Worm (Caenorhabditis elegans) whole organism, L1 larva: Measurements from ENCODE around the gene hal-3.

Experiments used
- C34B4.2 ChIP-seq: sonication (generic microtip); optimal IDR thresholded peaks from 2 replicates; lab custom pipeline; 2017; ENCODE audit warnings: mild to moderate bottlenecking, missing genetic modification characterization, missing compliant biosample characterization
- aha-1 ChIP-seq: fragments of 150-350 bp; optimal IDR thresholded peaks from 2 replicates; lab custom pipeline; 2014; ENCODE audit warnings: missing biosample characterization, missing genetic modification characterization
- aly-2 ChIP-seq: fragments of 150-350 bp; optimal IDR thresholded peaks from 2 replicates; lab custom pipeline; 2014; ENCODE audit warnings: missing biosample characterization, missing genetic modification characterization
- blmp-1 ChIP-seq: fragments of 150-350 bp; optimal IDR thresholded peaks from 2 replicates; lab custom pipeline; 2014; ENCODE audit warnings: missing biosample characterization, missing genetic modification characterization
- ces-1 ChIP-seq: fragments of 150-350 bp; optimal IDR thresholded peaks from 2 replicates; lab custom pipeline; 2014; ENCODE audit warnings: missing biosample characterization, missing genetic modification reagents, missing genetic modification characterization
- dsc-1 ChIP-seq: sonication (generic microtip); optimal IDR thresholded peaks from 2 replicates; lab custom pipeline; 2016; ENCODE audit warnings: mild to moderate bottlenecking, missing genetic modification characterization, missing compliant biosample characterization
- efl-1 ChIP-seq, 4 experiments: fragments of 150-350 bp; optimal IDR thresholded peaks in 3 of 4; peaks in 1 of 4; 1 replicate in 1 of 4; 2 replicates in 3 of 4; lab custom pipeline; 2014; ENCODE audit warnings: missing biosample characterization in 2 of 4, missing genetic modification characterization in 2 of 4, missing genetic modification reagents in 2 of 4
- egl-27 ChIP-seq, 2 experiments: fragments of 150-350 bp in 1 of 2; sonication (generic microtip); optimal IDR thresholded peaks; 3 replicates each; lab custom pipeline; 2017 to 2018; ENCODE audit warnings: missing biosample characterization in 2 of 2, missing genetic modification characterization in 2 of 2, missing genetic modification reagents in 2 of 2
- elt-2 ChIP-seq: sonication (generic microtip); optimal IDR thresholded peaks from 2 replicates; lab custom pipeline; 2016; ENCODE audit warnings: missing genetic modification characterization, mild to moderate bottlenecking, inconsistent platforms, missing compliant biosample characterization, missing genetic modification reagents
- elt-3 ChIP-seq, 6 experiments: fragments of 150-350 bp in 1 of 6; sonication (generic microtip); optimal IDR thresholded peaks; 2 replicates each; lab custom pipeline; 2017 to 2018; ENCODE audit warnings: missing biosample characterization in 6 of 6, missing genetic modification characterization in 6 of 6, inconsistent platforms in 1 of 6
- ets-5 ChIP-seq: fragments of 200-800 bp; sonication (Bioruptor generic); IDR thresholded peaks from 2 replicates; pipeline ENCODE4 v1.3.6; 2022; ENCODE audit warnings: missing genetic modification characterization, missing compliant biosample characterization
- fkh-4 ChIP-seq: sonication (generic microtip); optimal IDR thresholded peaks from 2 replicates; lab custom pipeline; 2016; ENCODE audit warnings: missing compliant biosample characterization, missing genetic modification characterization, borderline replicate concordance
- fkh-8 ChIP-seq: sonication (generic microtip); optimal IDR thresholded peaks from 2 replicates; lab custom pipeline; 2016; ENCODE audit warnings: mild to moderate bottlenecking, missing genetic modification characterization, missing compliant biosample characterization
- fos-1 ChIP-seq: fragments of 150-350 bp; optimal IDR thresholded peaks from 2 replicates; lab custom pipeline; 2014; ENCODE audit warnings: missing biosample characterization, missing genetic modification characterization
- grh-1 ChIP-seq: fragments of 200-800 bp; sonication (Bioruptor generic); IDR thresholded peaks from 2 replicates; pipeline ENCODE4 v1.3.6; 2022; ENCODE audit warnings: missing genetic modification reagents, missing genetic modification characterization, missing compliant biosample characterization
- isw-1 ChIP-seq: fragments of 200-800 bp; sonication (Bioruptor generic); IDR thresholded peaks from 2 replicates; pipeline ENCODE4 v1.3.6; 2022; ENCODE audit warnings: missing genetic modification characterization, missing compliant biosample characterization
- lin-14 ChIP-seq: fragments of 200-800 bp; sonication (Bioruptor generic); optimal IDR thresholded peaks from 2 replicates; lab custom pipeline; 2018; ENCODE audit warnings: mild to moderate bottlenecking, missing genetic modification characterization, moderate library complexity, missing compliant biosample characterization
- lin-35 ChIP-seq, 2 experiments: fragments of 150-350 bp; optimal IDR thresholded peaks; 2 replicates each; lab custom pipeline; 2014; ENCODE audit warnings: missing biosample characterization in 2 of 2, missing genetic modification characterization in 2 of 2, missing genetic modification reagents in 2 of 2
- lsy-2 ChIP-seq, 2 experiments: fragments of 150-350 bp; optimal IDR thresholded peaks; 2 replicates each; lab custom pipeline; 2014; ENCODE audit warnings: missing biosample characterization in 2 of 2, missing genetic modification characterization in 2 of 2
- mab-9 ChIP-seq: fragments of 200-800 bp; sonication (Bioruptor generic); IDR thresholded peaks from 2 replicates; pipeline ENCODE4 v1.3.6; 2022; ENCODE audit warnings: missing genetic modification reagents, missing genetic modification characterization, missing compliant biosample characterization
- mep-1 ChIP-seq: fragments of 150-350 bp; optimal IDR thresholded peaks from 2 replicates; lab custom pipeline; 2014; ENCODE audit warnings: missing biosample characterization, missing genetic modification characterization
- nhr-19 ChIP-seq: fragments of 200-800 bp; sonication (Bioruptor generic); conservative IDR thresholded peaks from 2 replicates; pipeline ENCODE4 v1.3.6; 2022; ENCODE audit warnings: missing genetic modification characterization, missing compliant biosample characterization
- nhr-20 ChIP-seq: sonication (generic microtip); optimal IDR thresholded peaks from 2 replicates; lab custom pipeline; 2016; ENCODE audit warnings: mild to moderate bottlenecking, missing genetic modification characterization, missing compliant biosample characterization
- nhr-237 ChIP-seq: fragments of 150-350 bp; optimal IDR thresholded peaks from 2 replicates; lab custom pipeline; 2014; ENCODE audit warnings: missing biosample characterization, missing genetic modification characterization
- nhr-28 ChIP-seq: fragments of 150-350 bp; optimal IDR thresholded peaks from 2 replicates; lab custom pipeline; 2014; ENCODE audit warnings: missing biosample characterization, missing genetic modification characterization
- nhr-71 ChIP-seq: sonication (generic microtip); optimal IDR thresholded peaks from 2 replicates; lab custom pipeline; 2016; ENCODE audit warnings: mild to moderate bottlenecking, missing genetic modification characterization, moderate library complexity, missing compliant biosample characterization
- nhr-76 ChIP-seq: sonication (generic microtip); optimal IDR thresholded peaks from 2 replicates; lab custom pipeline; 2017; ENCODE audit warnings: missing biosample characterization, missing genetic modification characterization
- nhr-77 ChIP-seq: fragments of 150-350 bp; optimal IDR thresholded peaks from 2 replicates; lab custom pipeline; 2014; ENCODE audit warnings: missing biosample characterization, missing genetic modification characterization
- nhr-85 ChIP-seq: sonication (generic microtip); peaks from one replicate; lab custom pipeline; 2016; ENCODE audit warnings: missing genetic modification characterization, inconsistent platforms, missing compliant biosample characterization
- nhr-90 ChIP-seq: sonication (generic microtip); optimal IDR thresholded peaks from 2 replicates; lab custom pipeline; 2016; ENCODE audit warnings: mild to moderate bottlenecking, missing genetic modification characterization, missing compliant biosample characterization; ENCODE audit not compliant: poor library complexity
- pqm-1 ChIP-seq: sonication (generic microtip); optimal IDR thresholded peaks from 3 replicates; lab custom pipeline; 2017; ENCODE audit warnings: missing biosample characterization, missing genetic modification characterization
- skn-1 ChIP-seq: fragments of 150-350 bp; optimal IDR thresholded peaks from 2 replicates; lab custom pipeline; 2014; ENCODE audit warnings: missing biosample characterization, missing genetic modification characterization
- snpc-4 ChIP-seq: fragments of 150-350 bp; optimal IDR thresholded peaks from 2 replicates; lab custom pipeline; 2014; ENCODE audit warnings: missing biosample characterization, missing genetic modification characterization
- snu-23 ChIP-seq: sonication (generic microtip); optimal IDR thresholded peaks from 2 replicates; lab custom pipeline; 2016; ENCODE audit warnings: missing genetic modification characterization, missing compliant biosample characterization
- sup-37 ChIP-seq: fragments of 200-800 bp; sonication (Bioruptor generic); optimal IDR thresholded peaks from 2 replicates; lab custom pipeline; 2018; ENCODE audit warnings: mild to moderate bottlenecking, missing genetic modification characterization, missing compliant biosample characterization
- swsn-7 ChIP-seq: sonication (generic microtip); optimal IDR thresholded peaks from 2 replicates; lab custom pipeline; 2016; ENCODE audit warnings: missing genetic modification characterization, missing compliant biosample characterization
- unc-62 ChIP-seq: fragments of 150-350 bp; optimal IDR thresholded peaks from 2 replicates; lab custom pipeline; 2014; ENCODE audit warnings: missing biosample characterization, missing genetic modification reagents, missing genetic modification characterization
- zip-4 ChIP-seq: fragments of 200-800 bp; sonication (Bioruptor generic); optimal IDR thresholded peaks from 2 replicates; lab custom pipeline; 2018; ENCODE audit warnings: mild to moderate bottlenecking, missing genetic modification characterization, moderate library complexity, missing compliant biosample characterization

Gene hal-3

ce11 chrII:9575670-9576069, 41.3 kb downstream of the hal-3 start, which contains the start of gene exc-7:
exc-7 (plus strand) TSS chrII:9575970.
- no peak for TF ChIP-seq ets-5 (GFP tag; lab: Robert Waterston, UW)
- TF ChIP-seq isw-1 (GFP tag; lab: Robert Waterston, UW): no peak
- TF ChIP-seq egl-27 (tag; optimal IDR thresholded peaks at IDR 0.05; lab: Kevin White, UChicago): no peak
- no peak for TF ChIP-seq nhr-237 (tag; lab: Kevin White, UChicago)
- no peak for TF ChIP-seq efl-1 (optimal IDR thresholded peaks at IDR 0.05; lab: Kevin White, UChicago)
- peak in 1 of 2 experiments; percentile 61 for TF ChIP-seq efl-1 (GFP tag; optimal IDR thresholded peaks at IDR 0.05 in 1 of 2; lab: Kevin White, UChicago)
- no peak for TF ChIP-seq nhr-28 (tag; lab: Kevin White, UChicago)
- TF ChIP-seq, all 84 proteins: peak for 1

ce11 chrII:9574406-9574805, 42.5 kb downstream of the hal-3 start:
- TF ChIP-seq mep-1: no peak
- TF ChIP-seq skn-1: no peak
- no peak for TF ChIP-seq unc-62 (GFP tag; lab: Kevin White, UChicago)
- no peak for TF ChIP-seq pqm-1 (tag; lab: Kevin White, UChicago)
- no peak for TF ChIP-seq efl-1 (optimal IDR thresholded peaks at IDR 0.05; lab: Kevin White, UChicago)
- peak in 1 of 2 experiments; percentile 65 for TF ChIP-seq efl-1 (GFP tag; optimal IDR thresholded peaks at IDR 0.05 in 1 of 2; lab: Kevin White, UChicago)
- no peak for TF ChIP-seq snpc-4
- TF ChIP-seq grh-1 (GFP tag; lab: Robert Waterston, UW): 0 out of 2 replicates have a peak, but pooled peaks have one; percentile 28
- peak; percentile 22 for TF ChIP-seq fkh-8
- TF ChIP-seq nhr-76 (tag; lab: Kevin White, UChicago): no peak
- TF ChIP-seq fos-1: no peak
- no peak for TF ChIP-seq fkh-4 (tag; lab: Kevin White, UChicago)
- TF ChIP-seq zip-4 (GFP tag; lab: Kevin White, UChicago): no peak
- no peak for TF ChIP-seq elt-2 (tag; lab: Kevin White, UChicago)
- TF ChIP-seq ces-1 (GFP tag; lab: Kevin White, UChicago): no peak
- TF ChIP-seq lin-14 (GFP tag; lab: Kevin White, UChicago): peak; percentile 46
- peak; percentile 10 for TF ChIP-seq blmp-1
- TF ChIP-seq dsc-1: no peak
- no peak for TF ChIP-seq nhr-20 (tag; lab: Kevin White, UChicago)
- TF ChIP-seq aha-1 (tag; lab: Kevin White, UChicago): no peak
- TF ChIP-seq nhr-85 (tag; lab: Kevin White, UChicago): no peak

ce11 chrII:9573412-9573811, 43.5 kb downstream of the hal-3 start:
- TF ChIP-seq blmp-1 (peak; percentile 54), sup-37 (GFP tag; lab: Kevin White, UChicago) (no peak), C34B4.2 (tag; lab: Kevin White, UChicago) (no peak), efl-1 (optimal IDR thresholded peaks at IDR 0.05; lab: Kevin White, UChicago) (no peak), efl-1 (GFP tag; optimal IDR thresholded peaks at IDR 0.05 in 1 of 2; lab: Kevin White, UChicago) (peak in 1 of 2 experiments; percentile 59), mab-9 (GFP tag; lab: Robert Waterston, UW) (no peak), nhr-77 (tag; lab: Kevin White, UChicago) (no peak), aha-1 (tag; lab: Kevin White, UChicago) (no peak), lin-14 (GFP tag; lab: Kevin White, UChicago) (peak; percentile 67), mep-1 (peak; percentile 2), nhr-71 (tag; lab: Kevin White, UChicago) (peak; percentile 25), nhr-19 (GFP tag; lab: Robert Waterston, UW) (0 out of 2 replicates have a peak, but pooled peaks have one; percentile 12), lin-35 (GFP tag; optimal IDR thresholded peaks at IDR 0.05; lab: Kevin White, UChicago) (peak in 1 of 2 experiments; percentile 24), aly-2 (tag; lab: Kevin White, UChicago) (no peak), elt-3 (tag; optimal IDR thresholded peaks at IDR 0.05; lab: Kevin White, UChicago) (peak in 1 of 6 experiments; percentile 52), swsn-7 (tag; lab: Kevin White, UChicago) (peak; percentile 6), dsc-1 (no peak), lsy-2 (tag; optimal IDR thresholded peaks at IDR 0.05; lab: Kevin White, UChicago) (peak in 1 of 2 experiments; percentile 32), ets-5 (GFP tag; lab: Robert Waterston, UW) (no peak), nhr-20 (tag; lab: Kevin White, UChicago) (peak; percentile 72), nhr-90 (tag; lab: Kevin White, UChicago) (peak; percentile 51), snu-23 (peak; percentile 71), nhr-85 (tag; lab: Kevin White, UChicago) (peak; percentile 80), grh-1 (GFP tag; lab: Robert Waterston, UW) (peak; percentile 47; the same call in 1 of the 2 replicates)
